Fruit fly (Drosophila melanogaster) whole organism, embryonic: ENCODE results near the gene CG15330.

ENCODE experiments used
- CG15601 ChIP-seq: fragments of 200-800 bp; sonication (Bioruptor generic); optimal IDR thresholded peaks from 3 replicates; lab custom pipeline; 2019; ENCODE audit warnings: missing biosample characterization, mild to moderate bottlenecking, missing genetic modification characterization, moderate library complexity
- CG18619 ChIP-seq: fragments of 200-800 bp; sonication (Bioruptor generic); optimal IDR thresholded peaks from 3 replicates; lab custom pipeline; 2017; ENCODE audit warnings: missing biosample characterization, mild to moderate bottlenecking, missing genetic modification characterization
- CG2116 ChIP-seq: fragments of 200-800 bp; sonication (Bioruptor generic); optimal IDR thresholded peaks from 3 replicates; lab custom pipeline; 2018; ENCODE audit warnings: missing biosample characterization, mild to moderate bottlenecking, missing genetic modification characterization
- CG5953 ChIP-seq: fragments of 200-800 bp; sonication (Bioruptor generic); IDR thresholded peaks from 2 replicates; pipeline ENCODE4 v1.3.6; 2022; ENCODE audit warnings: missing biosample characterization, missing genetic modification characterization
- CG7372 ChIP-seq: fragments of 200-800 bp; sonication (Bioruptor generic); IDR thresholded peaks from 2 replicates; pipeline ENCODE4 v1.3.6; 2022; ENCODE audit warnings: missing biosample characterization, missing genetic modification characterization
- CrebB ChIP-seq: fragments of 200-800 bp; sonication (Bioruptor generic); optimal IDR thresholded peaks from 3 replicates; lab custom pipeline; 2018; ENCODE audit warnings: missing biosample characterization, mild to moderate bottlenecking, missing genetic modification characterization
- chinmo ChIP-seq: fragments of 200-800 bp; sonication (Bioruptor generic); IDR thresholded peaks from 4 replicates; pipeline ENCODE4 v1.3.6; 2022; ENCODE audit warnings: missing biosample characterization, missing genetic modification characterization; ENCODE audit not compliant: partially characterized antibody
- jing ChIP-seq: fragments of 200-800 bp; sonication (Bioruptor generic); optimal IDR thresholded peaks from 2 replicates; lab custom pipeline; 2018; ENCODE audit warnings: missing biosample characterization, mild to moderate bottlenecking, missing genetic modification characterization
- schlank ChIP-seq: fragments of 200-800 bp; sonication (Bioruptor generic); optimal IDR thresholded peaks from 2 replicates; lab custom pipeline; 2018; ENCODE audit warnings: missing biosample characterization, mild to moderate bottlenecking, missing genetic modification characterization
- sisA ChIP-seq: fragments of 200-800 bp; sonication (Bioruptor generic); IDR thresholded peaks from 2 replicates; pipeline ENCODE4 v1.3.6; 2022; ENCODE audit warnings: missing biosample characterization, missing genetic modification characterization

- TF ChIP-seq sisA (GFP tag; lab: Robert Waterston, UW) = no peak
- no peak for TF ChIP-seq CG5953 (GFP tag; lab: Robert Waterston, UW)
- no peak for TF ChIP-seq jing (GFP tag; lab: Kevin White, UChicago)
- TF ChIP-seq CG18619 (GFP tag; lab: Kevin White, UChicago) = no peak
- no peak for TF ChIP-seq CG15601 (tag; lab: Kevin White, UChicago)
- TF ChIP-seq CG7372 (GFP tag; lab: Robert Waterston, UW) = no peak
- no peak for TF ChIP-seq schlank (tag; lab: Kevin White, UChicago)
- TF ChIP-seq CrebB (tag; lab: Kevin White, UChicago) = no peak
- no peak for TF ChIP-seq CG2116 (GFP tag; lab: Kevin White, UChicago)
- TF ChIP-seq chinmo = 0 out of 4 replicates have a peak, but pooled peaks have one; percentile 46
Observed at dm6 chrX:7930236-7931027, 25.4 kb upstream of the CG15330 start.
